Fruit fly (Drosophila melanogaster): ENCODE results near the gene RpS17.

- no peak for TF ChIP-seq CTCF (optimal IDR thresholded peaks at IDR 0.05)
- no peak for TF ChIP-seq CG8478 (optimal IDR thresholded peaks at IDR 0.05)
Observed at dm6 chr3L:9391340-9391980, 38.2 kb downstream of the RpS17 start.
